Worm (Caenorhabditis elegans) whole organism, early embryonic: ENCODE data around the gene algn-8.

Experiments
- aly-1 ChIP-seq: sonication (generic microtip); optimal IDR thresholded peaks from 2 replicates; lab custom pipeline; 2016; ENCODE audit warnings: missing genetic modification characterization, missing compliant biosample characterization
- ama-1 ChIP-seq: fragments of 150-350 bp; optimal IDR thresholded peaks from 2 replicates; lab custom pipeline; 2014
- flt-1 ChIP-seq: fragments of 200-800 bp; sonication (Bioruptor generic); IDR thresholded peaks from 2 replicates; pipeline ENCODE4 v1.3.6; 2022; ENCODE audit warnings: missing genetic modification characterization, missing compliant biosample characterization
- pes-1 ChIP-seq: fragments of 200-800 bp; sonication (Bioruptor generic); IDR thresholded peaks from 2 replicates; pipeline ENCODE4 v1.3.6; 2022; ENCODE audit warnings: missing genetic modification reagents, missing genetic modification characterization, missing compliant biosample characterization
- tra-4 ChIP-seq: sonication (generic microtip); optimal IDR thresholded peaks from 2 replicates; lab custom pipeline; 2017; ENCODE audit warnings: missing genetic modification characterization, missing compliant biosample characterization

DNA sequence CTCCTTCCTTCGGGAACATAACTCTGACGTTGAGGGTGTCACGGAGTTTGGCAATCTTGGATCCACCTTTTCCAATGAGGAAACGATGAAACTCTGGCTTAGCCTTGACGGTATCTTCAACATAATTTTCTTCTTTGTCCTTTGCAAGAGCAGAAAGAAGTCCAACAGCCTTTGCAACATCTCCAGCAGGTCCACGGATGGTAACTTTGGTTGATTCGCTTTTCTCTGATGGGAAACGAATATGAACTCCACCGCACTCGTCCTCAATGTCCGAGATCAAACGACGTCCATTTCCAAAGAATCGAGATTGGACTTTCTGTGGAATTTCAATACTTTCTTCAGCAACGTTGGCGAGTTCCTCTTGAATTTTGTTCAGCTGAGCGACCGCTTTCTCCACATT, 2.3 kb upstream of the algn-8 start:
- TF ChIP-seq pes-1 (GFP tag; lab: Robert Waterston, UW) = no peak
- no peak for TF ChIP-seq ama-1 (lab: Kevin White, UChicago)
- no peak for TF ChIP-seq aly-1
- TF ChIP-seq tra-4 (tag; lab: Kevin White, UChicago) = no peak
- TF ChIP-seq flt-1 (GFP tag; lab: Robert Waterston, UW) = no peak
